Fruit fly (Drosophila melanogaster) S2 (cell line): ENCODE results near the gene CG15141.

Source experiments
- CG8478 ChIP-seq: fragments of >200 bp; optimal IDR thresholded peaks from 2 replicates; lab custom pipeline; 2018
- CTCF ChIP-seq, 2 experiments: fragments of >200 bp; optimal IDR thresholded peaks; 2 replicates each; lab custom pipeline; 2018

Gene CG15141

DNA sequence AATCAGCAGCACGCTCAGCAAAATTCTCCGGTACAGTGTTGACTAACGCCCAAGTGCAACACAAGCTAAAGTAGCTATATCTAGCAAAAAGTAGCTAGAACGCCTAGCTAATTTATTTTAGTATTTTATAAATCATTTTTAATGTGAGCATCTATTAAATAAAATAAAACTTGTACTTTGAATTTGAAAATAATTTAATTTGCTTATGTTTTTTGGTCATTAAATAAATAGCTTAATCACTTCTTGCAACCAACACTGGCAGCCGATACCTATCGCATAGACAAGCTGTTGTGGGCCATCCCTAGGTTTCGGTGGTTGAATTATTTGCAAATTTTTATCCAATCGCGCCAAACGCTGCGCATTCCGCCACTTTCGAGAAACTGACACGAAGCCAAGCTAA lies at the start of gene CG15141, which contains the start of gene Polr2J:
Gene CG15141, plus strand, starts transcription at position 284 of the 400 bp plus-strand sequence.
Gene Polr2J, minus strand, starts transcription at position 49 of the 400 bp plus-strand sequence.
- no peak for TF ChIP-seq CG8478 (lab: Kevin White, UChicago)
- TF ChIP-seq CTCF (optimal IDR thresholded peaks at IDR 0.05; lab: Kevin White, UChicago): no peak

DNA sequence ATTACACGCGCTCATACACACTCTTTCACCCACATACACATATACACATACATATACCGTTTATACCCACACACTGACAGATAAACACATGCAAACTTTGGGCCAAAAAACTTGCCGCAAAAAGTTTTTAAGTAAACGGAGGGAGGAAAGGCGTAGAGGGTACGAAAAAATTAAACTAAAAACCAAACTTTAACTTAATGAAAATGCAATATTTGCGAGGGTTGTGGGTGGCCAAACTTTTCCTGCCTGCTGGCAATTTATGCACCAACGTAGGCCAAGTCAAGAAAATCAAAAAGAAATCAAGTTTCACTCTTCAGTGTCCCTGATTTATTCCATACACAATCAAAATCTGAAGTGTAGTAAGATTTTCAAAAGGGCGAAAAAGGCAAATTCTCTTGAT lies 47.2 kb upstream of the CG15141 start, which contains the start of gene CG31804:
Gene CG31804, plus strand, starts transcription at position 301 of the 400 bp plus-strand sequence.
- no peak for TF ChIP-seq CG8478 (lab: Kevin White, UChicago)

DNA sequence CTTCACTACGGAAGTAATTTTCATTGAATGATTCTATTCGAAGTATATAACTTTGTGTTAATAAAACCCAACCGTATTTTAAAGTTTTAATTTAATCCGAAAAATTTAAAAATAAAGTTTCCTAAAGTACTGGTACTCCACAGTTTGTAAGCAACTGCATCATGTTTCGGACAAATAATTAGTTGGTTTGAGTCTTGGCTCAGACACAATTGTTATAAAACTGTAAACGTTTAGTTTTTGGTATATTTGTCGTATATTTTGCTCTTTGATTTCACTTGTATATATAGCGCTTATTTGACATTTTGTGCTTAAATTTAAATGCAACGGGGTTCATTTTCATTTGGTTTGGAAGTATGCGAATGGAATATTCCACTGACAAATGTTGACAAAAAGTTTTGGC lies 41.9 kb upstream of the CG15141 start:
- TF ChIP-seq CTCF (optimal IDR thresholded peaks at IDR 0.05; lab: Kevin White, UChicago) (peak in 1 of 2 experiments; percentile 64), CG8478 (lab: Kevin White, UChicago) (no peak)

DNA sequence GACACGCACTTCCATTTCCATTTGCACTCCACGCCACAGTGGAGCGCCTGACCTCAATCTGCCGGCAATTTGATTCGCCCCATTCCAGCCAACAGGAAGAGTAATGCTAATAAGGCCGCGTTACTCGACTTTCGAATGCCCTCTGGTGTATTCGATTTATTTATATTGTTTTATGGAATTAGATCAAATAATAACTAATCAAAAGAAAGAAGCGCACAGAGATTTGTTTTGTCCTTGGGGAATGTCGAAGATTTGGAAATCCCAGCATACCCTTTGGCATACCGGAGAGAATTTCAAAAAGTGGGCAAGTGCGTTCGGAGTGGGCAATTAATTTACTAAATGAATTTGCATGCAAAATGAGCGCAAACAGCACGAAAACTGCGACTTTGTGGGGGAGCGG lies 35.6 kb upstream of the CG15141 start:
- no peak for TF ChIP-seq CTCF (optimal IDR thresholded peaks at IDR 0.05; lab: Kevin White, UChicago)
- TF ChIP-seq CG8478 (lab: Kevin White, UChicago): no peak

DNA sequence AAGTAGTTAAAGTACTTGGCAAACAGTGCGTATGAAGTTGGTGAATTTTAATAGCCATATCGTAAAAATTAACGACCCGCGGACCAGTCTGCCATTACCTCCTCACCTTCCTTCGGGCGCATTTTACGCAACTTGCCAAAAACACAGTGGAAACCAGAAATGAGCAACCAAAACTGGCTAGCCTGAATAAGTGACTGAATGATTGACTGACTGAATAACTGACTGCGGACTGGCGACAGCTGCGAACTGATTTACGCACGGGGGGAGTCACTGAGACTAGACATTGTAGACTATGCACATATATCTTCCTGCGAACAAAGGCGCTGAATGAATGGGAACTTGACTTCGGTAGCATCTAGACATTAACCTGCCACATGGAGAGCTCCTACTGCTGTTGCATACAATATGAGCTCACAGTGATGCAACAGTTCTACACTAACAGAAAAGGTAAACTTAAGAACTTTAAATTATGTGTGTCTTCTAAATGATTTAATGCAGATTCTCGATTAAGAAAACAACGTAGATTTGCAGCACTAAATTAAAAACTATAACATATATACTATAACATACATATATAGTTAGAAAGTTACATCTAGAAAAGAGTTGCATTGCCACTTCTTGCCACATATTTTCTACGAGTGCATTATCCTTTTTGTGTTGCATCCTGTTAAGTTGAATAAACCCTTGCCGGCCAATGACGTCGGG lies 34.3 kb upstream of the CG15141 start:
- no peak for TF ChIP-seq CG8478 (lab: Kevin White, UChicago)
- TF ChIP-seq CTCF (optimal IDR thresholded peaks at IDR 0.05; lab: Kevin White, UChicago): no peak

DNA sequence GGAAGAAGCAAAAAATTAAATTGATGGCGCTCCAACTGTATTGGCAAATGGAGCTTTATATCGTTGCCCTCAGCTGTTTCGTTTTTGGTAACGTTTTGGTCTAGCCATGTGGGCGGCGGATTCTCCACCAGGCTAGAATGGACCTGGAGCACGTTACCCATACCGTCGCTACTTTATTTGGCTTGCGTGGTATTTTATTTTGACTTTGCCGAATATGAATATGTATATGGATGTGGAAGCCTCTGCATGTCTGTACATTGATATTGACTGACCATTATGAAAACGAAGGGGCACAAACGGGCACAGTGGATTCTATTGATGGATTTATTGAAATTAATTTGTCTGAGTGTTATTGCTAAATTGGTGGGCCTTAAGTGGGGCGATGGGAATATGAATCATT lies 32.6 kb upstream of the CG15141 start:
- no peak for TF ChIP-seq CG8478 (lab: Kevin White, UChicago)
- TF ChIP-seq CTCF (optimal IDR thresholded peaks at IDR 0.05; lab: Kevin White, UChicago): no peak

DNA sequence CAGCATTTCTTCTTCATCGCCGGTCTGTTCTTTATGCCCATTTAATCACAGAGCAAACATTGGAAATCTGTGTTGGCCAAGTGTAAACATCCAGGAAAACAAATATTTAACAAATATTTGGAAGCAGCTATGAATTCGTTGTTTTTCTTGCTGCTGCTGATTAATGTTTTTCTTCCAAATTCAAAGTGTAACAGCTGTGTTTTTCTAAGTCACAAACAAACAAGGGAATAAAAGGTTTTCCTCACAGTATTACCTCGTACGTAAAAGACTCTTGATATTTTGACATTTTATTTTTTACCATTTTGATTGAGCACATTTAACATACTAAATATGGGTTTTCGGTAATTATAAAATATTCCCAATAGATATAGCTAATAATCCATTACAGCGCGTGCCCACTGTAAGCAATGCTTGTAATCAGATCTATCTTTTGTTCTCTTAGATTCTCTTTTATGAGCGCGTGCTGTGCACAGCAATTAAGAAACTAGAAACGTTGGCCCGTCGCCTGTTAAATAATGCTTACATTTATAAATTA lies 31.6 kb upstream of the CG15141 start:
- no peak for TF ChIP-seq CTCF (optimal IDR thresholded peaks at IDR 0.05; lab: Kevin White, UChicago)
- TF ChIP-seq CG8478 (lab: Kevin White, UChicago): no peak

DNA sequence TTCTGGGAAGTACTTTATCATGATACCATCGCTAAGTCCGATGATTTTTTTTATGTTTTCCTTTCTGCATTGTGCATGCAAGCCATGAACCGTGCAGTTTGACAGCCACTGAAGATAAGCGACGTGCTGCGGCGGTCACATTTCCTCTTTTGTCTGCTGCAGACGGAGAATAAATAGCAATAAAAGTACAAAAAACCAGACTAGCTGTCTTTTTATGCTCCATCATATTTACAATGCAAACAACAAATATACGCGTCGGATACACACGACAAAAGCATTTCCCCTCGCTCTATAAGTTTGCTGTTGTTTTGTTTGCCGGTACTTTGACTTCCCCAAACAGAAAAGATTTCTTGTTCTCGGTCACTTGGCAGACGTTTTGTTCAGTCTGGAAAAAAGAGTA lies 30.6 kb upstream of the CG15141 start:
- TF ChIP-seq CTCF (optimal IDR thresholded peaks at IDR 0.05; lab: Kevin White, UChicago): no peak
- TF ChIP-seq CG8478 (lab: Kevin White, UChicago): no peak

DNA sequence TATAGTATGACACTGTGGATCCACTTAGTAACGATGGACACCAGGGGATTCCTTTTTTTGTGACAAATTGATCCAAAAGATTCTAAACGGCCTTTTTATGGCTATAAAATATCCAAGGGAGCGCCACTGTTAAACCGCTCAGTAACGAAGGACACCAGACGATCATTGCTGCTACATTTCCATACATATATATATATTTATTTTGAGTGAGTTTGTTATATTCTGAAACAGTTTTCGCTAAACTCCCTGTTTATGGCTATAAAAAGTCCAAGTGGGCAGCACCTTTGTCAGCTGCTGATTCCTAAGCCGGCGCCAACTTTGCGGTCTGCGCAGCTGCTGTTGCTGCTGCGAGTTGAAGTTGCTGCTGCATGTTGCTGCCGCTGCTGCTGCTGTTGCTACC lies 29.9 kb upstream of the CG15141 start:
- TF ChIP-seq CG8478 (lab: Kevin White, UChicago): no peak
- TF ChIP-seq CTCF (optimal IDR thresholded peaks at IDR 0.05; lab: Kevin White, UChicago): no peak

DNA sequence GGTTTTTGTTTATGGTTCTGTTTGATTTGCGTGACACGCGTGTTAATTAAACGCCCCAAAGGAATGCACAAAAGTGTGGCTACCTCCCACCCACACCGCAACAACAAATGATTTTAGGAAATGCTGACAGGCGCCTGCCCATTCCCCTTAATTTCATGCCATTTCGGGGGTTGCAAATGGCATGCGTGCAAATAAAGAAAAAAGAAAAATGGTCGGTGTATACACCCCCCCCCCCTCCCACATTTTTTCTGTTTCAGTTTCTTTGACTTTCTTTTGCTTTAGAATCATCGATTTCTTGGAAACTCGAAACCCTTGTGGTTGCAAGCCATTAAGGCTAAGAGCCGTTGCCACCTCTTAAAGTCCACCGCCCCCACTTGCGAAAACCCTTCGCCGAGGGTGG lies 29.4 kb upstream of the CG15141 start:
- no peak for TF ChIP-seq CG8478 (lab: Kevin White, UChicago)
- no peak for TF ChIP-seq CTCF (optimal IDR thresholded peaks at IDR 0.05; lab: Kevin White, UChicago)

DNA sequence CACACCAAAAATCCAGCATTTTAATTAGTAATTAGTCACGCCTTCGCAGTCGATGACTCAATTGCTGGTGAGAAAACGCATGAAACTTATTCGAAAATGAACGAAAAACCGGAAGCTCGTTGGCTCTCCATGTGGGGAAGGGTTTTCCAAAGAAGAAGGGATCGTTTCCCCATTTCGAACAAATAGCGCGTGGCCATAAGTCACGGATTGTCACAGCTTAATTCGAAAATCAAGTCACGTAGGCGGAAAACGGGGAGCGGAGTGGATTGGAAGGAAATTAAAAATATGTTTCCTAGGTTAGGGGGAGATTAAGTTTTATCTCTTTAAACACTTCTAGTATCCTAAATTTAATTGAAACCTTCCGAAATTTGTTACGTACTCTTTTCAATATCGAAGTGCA lies 28.8 kb upstream of the CG15141 start:
- TF ChIP-seq CTCF (optimal IDR thresholded peaks at IDR 0.05; lab: Kevin White, UChicago): no peak

DNA sequence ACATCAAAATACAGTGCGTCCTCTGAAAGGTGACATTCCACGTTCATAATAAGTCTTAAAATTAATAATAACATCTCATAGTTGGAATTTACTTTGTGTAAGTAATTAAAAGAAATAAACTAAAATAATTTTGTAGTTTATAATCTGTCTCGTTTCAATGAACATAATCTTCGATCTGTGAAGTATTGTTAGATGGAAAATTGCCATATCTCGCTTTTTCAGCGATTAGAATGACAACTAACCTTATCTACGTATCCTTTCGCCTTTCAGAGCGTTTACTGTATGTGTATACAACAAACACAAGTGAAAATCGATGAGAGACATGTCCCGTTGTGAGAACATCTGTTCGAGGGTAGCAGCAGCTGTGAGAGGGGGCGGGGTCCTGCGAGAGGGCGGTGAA lies 28.1 kb upstream of the CG15141 start:
- TF ChIP-seq CTCF (optimal IDR thresholded peaks at IDR 0.05; lab: Kevin White, UChicago): no peak
- no peak for TF ChIP-seq CG8478 (lab: Kevin White, UChicago)

DNA sequence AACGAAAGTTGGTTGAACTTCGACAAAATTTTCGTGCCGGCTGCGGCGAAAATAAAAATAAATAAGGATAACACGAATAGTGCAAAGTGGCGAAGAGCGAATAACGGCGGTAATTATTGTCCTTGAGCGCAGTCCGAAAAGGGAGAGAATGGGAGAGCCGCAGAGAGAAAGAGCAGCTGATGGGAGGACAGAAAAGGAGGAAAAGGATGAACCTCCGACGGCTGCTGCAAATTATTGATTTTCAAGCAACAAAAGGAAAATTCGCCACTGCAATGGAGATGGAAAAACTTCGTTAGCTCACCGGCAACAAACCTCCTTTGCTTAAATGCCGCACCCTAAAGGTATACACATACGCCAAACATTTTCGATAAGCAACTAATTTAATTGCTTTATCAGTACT lies 27.7 kb upstream of the CG15141 start:
- TF ChIP-seq CG8478 (lab: Kevin White, UChicago) (no peak), CTCF (optimal IDR thresholded peaks at IDR 0.05; lab: Kevin White, UChicago) (no peak)

DNA sequence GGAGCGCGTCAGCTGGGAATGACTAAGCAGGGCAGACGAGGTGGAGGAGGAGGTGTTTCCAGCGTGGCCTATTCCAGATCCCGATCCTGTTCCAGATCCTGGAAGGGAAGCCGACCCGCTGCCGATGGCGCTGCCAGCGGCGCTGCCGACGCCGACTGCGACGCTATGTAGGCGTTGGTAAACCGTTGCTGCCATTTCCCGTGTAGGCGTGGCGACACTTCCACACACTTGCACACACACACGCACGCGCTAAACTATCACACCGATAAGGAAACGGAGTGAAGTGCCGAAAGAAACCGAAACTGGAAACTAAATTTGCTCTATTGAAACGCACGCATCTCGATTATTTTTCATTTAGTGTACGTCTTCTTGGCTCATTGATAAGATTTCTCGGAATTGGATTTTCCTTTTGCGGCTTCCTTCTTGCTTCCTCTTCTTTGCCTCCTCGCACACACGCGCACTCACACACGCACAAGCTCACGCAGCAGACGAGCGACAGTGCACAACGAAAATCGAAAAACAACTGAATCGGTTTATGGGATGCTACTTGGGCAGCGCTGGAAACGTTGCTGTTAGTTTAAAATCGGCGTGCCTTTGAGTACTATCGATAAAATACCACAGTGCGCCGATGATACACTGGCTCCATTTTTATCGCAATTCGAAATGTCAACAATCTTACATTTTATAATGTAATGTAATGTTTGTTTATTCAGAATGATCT lies 26.7 kb upstream of the CG15141 start, which contains the start of gene Lrch:
Gene Lrch, minus strand, starts transcription at position 528 of the 721 bp plus-strand sequence.
- TF ChIP-seq CG8478 (lab: Kevin White, UChicago) (no peak), CTCF (optimal IDR thresholded peaks at IDR 0.05; lab: Kevin White, UChicago) (peak; percentile 22)
